Fruit fly (Drosophila melanogaster) S2 (cell line): Measurements from ENCODE around the gene grp.

ENCODE experiments used
- CG8478 ChIP-seq: fragments of >200 bp; optimal IDR thresholded peaks from 2 replicates; lab custom pipeline; 2018
- CTCF ChIP-seq, 2 experiments: fragments of >200 bp; optimal IDR thresholded peaks; 2 replicates each; lab custom pipeline; 2018

DNA sequence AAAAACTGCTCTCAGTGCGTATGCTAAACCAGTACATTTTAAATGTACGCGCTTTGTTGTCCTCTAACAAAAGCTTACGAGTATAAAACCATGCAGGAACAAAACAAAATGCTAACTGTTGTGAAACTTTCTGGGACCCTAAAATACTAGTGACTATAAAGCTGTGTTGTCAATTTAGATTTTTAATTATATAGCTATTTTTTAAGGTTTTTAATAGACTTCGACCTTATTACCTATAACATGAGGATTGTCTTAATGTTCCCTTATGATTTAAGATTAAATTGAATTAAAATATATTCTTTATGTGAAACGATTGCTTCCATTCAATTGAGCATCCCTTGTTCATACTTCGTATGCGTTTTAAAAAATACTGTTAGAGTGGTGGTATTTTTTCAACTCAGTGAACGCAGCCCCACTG lies 23.2 kb upstream of the grp start:
- no peak for TF ChIP-seq CG8478
- no peak for TF ChIP-seq CTCF (optimal IDR thresholded peaks at IDR 0.05; lab: Kevin White, UChicago)
